Fruit fly (Drosophila melanogaster): Measurements from ENCODE around the gene Unc-115a.
A peak's percentile ranks its signal among the peaks of the same experiment; 100 is the strongest.

Unc-115a gene

dm6 chr3R:9683064-9683682, 22.0 kb downstream of the Unc-115a start:
- TF ChIP-seq CG32121 (GFP tag; IDR thresholded peaks at IDR 0.05) (no peak), Pif1A (GFP tag; optimal IDR thresholded peaks at IDR 0.05) (no peak), CG15710 (tag; optimal IDR thresholded peaks at IDR 0.05) (no peak), D1 (tag; optimal IDR thresholded peaks at IDR 0.05) (no peak), CG4496 (GFP tag; IDR thresholded peaks at IDR 0.05) (no peak), Pif1B (GFP tag; optimal IDR thresholded peaks at IDR 0.05) (no peak), CG8159 (tag; optimal IDR thresholded peaks at IDR 0.05) (no peak), CG12605 (GFP tag; IDR thresholded peaks at IDR 0.05) (no peak), fd96Ca (GFP tag; IDR thresholded peaks at IDR 0.05) (no peak), CG13204 (GFP tag; optimal IDR thresholded peaks at IDR 0.05) (no peak), gl (tag; optimal IDR thresholded peaks at IDR 0.05) (no peak), EcR (GFP tag; optimal IDR thresholded peaks at IDR 0.05) (no peak)

- TF ChIP-seq CG9948 (tag; optimal IDR thresholded peaks at IDR 0.05) (no peak), D1 (tag; optimal IDR thresholded peaks at IDR 0.05) (no peak), CG8159 (tag; optimal IDR thresholded peaks at IDR 0.05) (no peak), CG15710 (tag; optimal IDR thresholded peaks at IDR 0.05) (no peak), Pif1A (GFP tag; optimal IDR thresholded peaks at IDR 0.05) (no peak), CG8301 (tag; optimal IDR thresholded peaks at IDR 0.05) (no peak), Pif1B (GFP tag; optimal IDR thresholded peaks at IDR 0.05) (no peak), CG32121 (GFP tag; IDR thresholded peaks at IDR 0.05) (no peak), CG13204 (GFP tag; optimal IDR thresholded peaks at IDR 0.05) (no peak), CG4496 (GFP tag; IDR thresholded peaks at IDR 0.05) (no peak), CG12605 (GFP tag; IDR thresholded peaks at IDR 0.05) (no peak), EcR (GFP tag; optimal IDR thresholded peaks at IDR 0.05) (no peak)
These were observed 25.5 kb downstream of the Unc-115a start, which contains the start of gene nmdyn-D7 for dm6 chr3R:9679746-9680145. nmdyn-D7 (plus strand) TSS chr3R:9679939.

- TF ChIP-seq CG14655 (GFP tag; optimal IDR thresholded peaks at IDR 0.05) (no peak), Pif1A (GFP tag; optimal IDR thresholded peaks at IDR 0.05) (no peak), CG4496 (GFP tag; IDR thresholded peaks at IDR 0.05) (no peak), Ets98B (GFP tag; IDR thresholded peaks at IDR 0.05) (no peak), CG15710 (tag; optimal IDR thresholded peaks at IDR 0.05) (no peak), rn (GFP tag; IDR thresholded peaks at IDR 0.05) (no peak), D1 (tag; optimal IDR thresholded peaks at IDR 0.05) (no peak), CG12605 (GFP tag; IDR thresholded peaks at IDR 0.05) (no peak), EcR (GFP tag; optimal IDR thresholded peaks at IDR 0.05) (no peak), CG34367 (tag; optimal IDR thresholded peaks at IDR 0.05) (no peak), CG8301 (tag; optimal IDR thresholded peaks at IDR 0.05) (no peak), CG13204 (GFP tag; optimal IDR thresholded peaks at IDR 0.05) (no peak), CG8159 (tag; optimal IDR thresholded peaks at IDR 0.05) (no peak)
These were observed 27.4 kb downstream of the Unc-115a start, which contains the start of gene p23 for dm6 chr3R:9677734-9678341. p23 (plus strand) TSS chr3R:9677927.

- TF ChIP-seq CG12605 (GFP tag; IDR thresholded peaks at IDR 0.05) = peak; percentile 41; the same call in 1 of the 2 replicates
- TF ChIP-seq CG34367 (tag; optimal IDR thresholded peaks at IDR 0.05) = no peak
These were observed 30.1 kb downstream of the Unc-115a start, which contains the start of gene Nepl12 for dm6 chr3R:9674968-9675573. Nepl12 (plus strand) TSS chr3R:9675523.

dm6 chr3R:9674196-9674693, 31.0 kb downstream of the Unc-115a start, which contains the start of gene Dhc1:
Dhc1 (minus strand) TSS chr3R:9674643.
- no peak for TF ChIP-seq D1 (tag; optimal IDR thresholded peaks at IDR 0.05)
- TF ChIP-seq gl (tag; optimal IDR thresholded peaks at IDR 0.05) = no peak
- TF ChIP-seq CG17806 (tag; optimal IDR thresholded peaks at IDR 0.05) = no peak
- no peak for TF ChIP-seq CG32121 (GFP tag; IDR thresholded peaks at IDR 0.05)
- no peak for TF ChIP-seq CG12605 (GFP tag; IDR thresholded peaks at IDR 0.05)
- TF ChIP-seq Ets98B (GFP tag; IDR thresholded peaks at IDR 0.05) = no peak
- TF ChIP-seq CG14655 (GFP tag; optimal IDR thresholded peaks at IDR 0.05) = no peak
- no peak for TF ChIP-seq CG15710 (tag; optimal IDR thresholded peaks at IDR 0.05)
- no peak for TF ChIP-seq CG4496 (GFP tag; IDR thresholded peaks at IDR 0.05)
- no peak for TF ChIP-seq EcR (GFP tag; optimal IDR thresholded peaks at IDR 0.05)
- TF ChIP-seq fd96Ca (GFP tag; IDR thresholded peaks at IDR 0.05) = no peak
- no peak for TF ChIP-seq CG8159 (tag; optimal IDR thresholded peaks at IDR 0.05)
- no peak for TF ChIP-seq CG9948 (tag; optimal IDR thresholded peaks at IDR 0.05)
- TF ChIP-seq Pif1A (GFP tag; optimal IDR thresholded peaks at IDR 0.05) = no peak
- TF ChIP-seq CG10348 (GFP tag; IDR thresholded peaks at IDR 0.05) = no peak

dm6 chr3R:9673207-9673606, 32.0 kb downstream of the Unc-115a start:
- TF ChIP-seq EcR (GFP tag; optimal IDR thresholded peaks at IDR 0.05) = no peak

dm6 chr3R:9665405-9665804, 39.8 kb downstream of the Unc-115a start:
- no peak for TF ChIP-seq CG13204 (GFP tag; optimal IDR thresholded peaks at IDR 0.05)
- TF ChIP-seq CG8301 (tag; optimal IDR thresholded peaks at IDR 0.05) = no peak
